Worm (Caenorhabditis elegans) whole organism, L2 larva: ENCODE measurements around the gene rpy-1.

ENCODE experiments used
- F13H6.1 ChIP-seq: sonication (generic microtip); optimal IDR thresholded peaks from 2 replicates; lab custom pipeline; 2016; ENCODE audit warnings: missing genetic modification characterization, missing compliant biosample characterization
- fos-1 ChIP-seq: fragments of 150-350 bp; optimal IDR thresholded peaks from 2 replicates; lab custom pipeline; 2014; ENCODE audit warnings: missing biosample characterization, missing genetic modification characterization
- lin-13 ChIP-seq: fragments of 150-350 bp; optimal IDR thresholded peaks from 2 replicates; lab custom pipeline; 2014; ENCODE audit warnings: missing biosample characterization, missing genetic modification reagents, missing genetic modification characterization
- nhr-12 ChIP-seq: fragments of 150-350 bp; optimal IDR thresholded peaks from 2 replicates; lab custom pipeline; 2014; ENCODE audit warnings: missing biosample characterization, missing genetic modification characterization
- nhr-237 ChIP-seq: fragments of 150-350 bp; optimal IDR thresholded peaks from 2 replicates; lab custom pipeline; 2014; ENCODE audit warnings: missing biosample characterization, missing genetic modification characterization
- nhr-25 ChIP-seq: fragments of 150-350 bp; sonication (generic microtip); optimal IDR thresholded peaks from 3 replicates; lab custom pipeline; 2014; ENCODE audit warnings: missing biosample characterization, missing genetic modification characterization
- nhr-6 ChIP-seq: fragments of 150-350 bp; optimal IDR thresholded peaks from 2 replicates; lab custom pipeline; 2014; ENCODE audit warnings: missing biosample characterization, missing genetic modification characterization
- sma-3 ChIP-seq: sonication (generic microtip); optimal IDR thresholded peaks from 2 replicates; lab custom pipeline; 2016; ENCODE audit warnings: missing genetic modification reagents, missing genetic modification characterization, missing compliant biosample characterization
- sma-9 ChIP-seq, 2 experiments: fragments of 150-350 bp in 1 of 2; sonication (generic microtip) in 1 of 2; optimal IDR thresholded peaks; 2 replicates each; lab custom pipeline; 2014 to 2016; ENCODE audit warnings: missing genetic modification characterization in 2 of 2, mild to moderate bottlenecking in 1 of 2, missing biosample characterization in 1 of 2, missing compliant biosample characterization in 1 of 2, missing genetic modification reagents in 1 of 2, moderate library complexity in 1 of 2
- unc-39 ChIP-seq: fragments of 150-350 bp; optimal IDR thresholded peaks from 2 replicates; lab custom pipeline; 2014; ENCODE audit warnings: missing biosample characterization, missing genetic modification characterization
- unc-62 ChIP-seq: fragments of 150-350 bp; optimal IDR thresholded peaks from 2 replicates; lab custom pipeline; 2014; ENCODE audit warnings: missing biosample characterization, missing genetic modification reagents, missing genetic modification characterization
- zag-1 ChIP-seq: fragments of 150-350 bp; optimal IDR thresholded peaks from 2 replicates; lab custom pipeline; 2014; ENCODE audit warnings: missing biosample characterization, missing genetic modification characterization
- ztf-11 ChIP-seq: sonication (generic microtip); optimal IDR thresholded peaks from 2 replicates; lab custom pipeline; 2017; ENCODE audit warnings: missing biosample characterization, missing genetic modification characterization

DNA sequence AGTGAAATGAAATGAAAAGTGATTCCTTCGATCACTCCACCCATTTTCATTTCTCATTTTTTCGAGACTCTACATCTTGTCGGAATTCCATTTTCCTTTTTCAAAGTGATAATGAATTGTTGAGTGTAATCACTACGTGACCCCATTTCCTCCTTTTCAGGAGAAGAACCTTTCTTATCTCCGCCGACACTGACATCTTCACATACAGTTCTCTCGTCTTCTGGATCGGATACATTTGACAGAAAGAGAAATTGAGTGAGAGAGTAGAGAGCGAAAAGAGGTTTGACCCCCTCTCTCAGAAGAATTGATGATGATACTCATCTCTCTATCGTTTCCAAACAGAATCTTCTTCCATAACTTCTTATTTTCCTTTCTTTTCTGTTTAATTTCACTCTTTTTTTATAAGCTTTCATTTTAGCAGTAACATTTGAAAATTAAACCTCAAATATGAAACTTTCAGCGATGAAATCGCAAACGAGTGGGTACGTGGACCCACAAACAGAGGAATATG, 8.4 kb upstream of the rpy-1 start, which contains the start of gene dpy-2:
- no peak for TF ChIP-seq lin-13 (GFP tag; lab: Kevin White, UChicago)
- TF ChIP-seq nhr-12 (tag; lab: Kevin White, UChicago) = no peak
- TF ChIP-seq ztf-11 (tag; lab: Kevin White, UChicago) = no peak
- TF ChIP-seq F13H6.1 (tag; lab: Kevin White, UChicago) = no peak
- TF ChIP-seq nhr-237 (tag; lab: Kevin White, UChicago) = no peak
- no peak for TF ChIP-seq unc-62 (GFP tag; lab: Kevin White, UChicago)
- no peak for TF ChIP-seq nhr-25
- no peak for TF ChIP-seq zag-1 (tag; lab: Kevin White, UChicago)
- TF ChIP-seq unc-39 = no peak
- TF ChIP-seq sma-3 = no peak
- no peak for TF ChIP-seq nhr-6 (tag; lab: Kevin White, UChicago)
- TF ChIP-seq sma-9 (GFP tag; optimal IDR thresholded peaks at IDR 0.05; lab: Kevin White, UChicago) = no peak
- no peak for TF ChIP-seq sma-9 (tag; optimal IDR thresholded peaks at IDR 0.05; lab: Kevin White, UChicago)
- no peak for TF ChIP-seq fos-1 (tag; lab: Kevin White, UChicago)
